Worm (Caenorhabditis elegans) whole organism, young adult: Measurements from ENCODE around the gene best-23.
A peak's percentile ranks its signal among the peaks of the same experiment; 100 is the strongest.

Experiments
- B0019.2 ChIP-seq: fragments of 200-800 bp; sonication (Bioruptor generic); conservative IDR thresholded peaks from 2 replicates; pipeline ENCODE4 v1.3.6; 2022; ENCODE audit warnings: missing genetic modification reagents, missing genetic modification characterization, missing compliant biosample characterization
- B0035.1 ChIP-seq: sonication (generic microtip); optimal IDR thresholded peaks from 2 replicates; lab custom pipeline; 2016; ENCODE audit warnings: missing genetic modification characterization, mild to moderate bottlenecking, missing compliant biosample characterization, missing genotype, missing genetic modification reagents
- B0261.1 ChIP-seq: sonication (generic microtip); optimal IDR thresholded peaks from 2 replicates; lab custom pipeline; 2016; ENCODE audit warnings: mild to moderate bottlenecking, missing genetic modification characterization, moderate library complexity, missing compliant biosample characterization
- F39B2.1 ChIP-seq: fragments of 200-800 bp; sonication (Bioruptor generic); IDR thresholded peaks from 2 replicates; pipeline ENCODE4 v1.3.6; 2022; ENCODE audit warnings: missing genetic modification reagents, missing genetic modification characterization, missing compliant biosample characterization
- F49E8.2 ChIP-seq: sonication (generic microtip); optimal IDR thresholded peaks from 3 replicates; lab custom pipeline; 2017; ENCODE audit warnings: missing genetic modification characterization, mild to moderate bottlenecking, missing compliant biosample characterization, antibody characterized with exemption, moderate library complexity; ENCODE audit not compliant: insufficient read depth
- T07F8.4 ChIP-seq: sonication (generic microtip); optimal IDR thresholded peaks from 2 replicates; lab custom pipeline; 2016; ENCODE audit warnings: mild to moderate bottlenecking, missing genetic modification characterization, moderate library complexity, missing compliant biosample characterization
- T26A5.8 ChIP-seq: sonication (generic microtip); optimal IDR thresholded peaks from 2 replicates; lab custom pipeline; 2016; ENCODE audit warnings: missing genetic modification characterization, missing compliant biosample characterization
- ama-1 ChIP-seq, 3 experiments: fragments of 150-350 bp in 1 of 3; sonication (generic microtip) in 2 of 3; optimal IDR thresholded peaks; 2 replicates each; lab custom pipeline; 2014 to 2018; ENCODE audit warnings: missing biosample characterization in 2 of 3, missing genetic modification characterization in 2 of 3, missing genetic modification reagents in 2 of 3
- aptf-2 ChIP-seq: fragments of 200-800 bp; sonication (Bioruptor generic); conservative IDR thresholded peaks from 2 replicates; pipeline ENCODE4 v1.3.6; 2022; ENCODE audit warnings: missing genetic modification reagents, missing genetic modification characterization, missing compliant biosample characterization
- attf-5 ChIP-seq: fragments of 200-800 bp; sonication (Bioruptor generic); optimal IDR thresholded peaks from 2 replicates; lab custom pipeline; 2018; ENCODE audit warnings: mild to moderate bottlenecking, missing genetic modification characterization, missing compliant biosample characterization
- bed-2 ChIP-seq: fragments of 200-800 bp; sonication (Bioruptor generic); IDR thresholded peaks from 2 replicates; pipeline ENCODE4 v1.3.6; 2022; ENCODE audit warnings: missing genetic modification reagents, missing genetic modification characterization, missing compliant biosample characterization
- cebp-1 ChIP-seq, 2 experiments: fragments of 200-800 bp in 1 of 2; sonication (Bioruptor generic) in 1 of 2; sonication (generic microtip) in 1 of 2; IDR thresholded peaks in 1 of 2; optimal IDR thresholded peaks in 1 of 2; 2 replicates each; pipeline versions ENCODE4 v1.3.6 to Lab custom; 2017 to 2022; ENCODE audit warnings: missing compliant biosample characterization in 2 of 2, missing genetic modification characterization in 2 of 2, mild to moderate bottlenecking in 1 of 2, missing genetic modification reagents in 1 of 2, moderate library complexity in 1 of 2
- dpff-1 ChIP-seq: sonication (generic microtip); optimal IDR thresholded peaks from 2 replicates; lab custom pipeline; 2017; ENCODE audit warnings: mild to moderate bottlenecking, missing genetic modification characterization, missing compliant biosample characterization
- egl-18 ChIP-seq: fragments of 200-800 bp; sonication (Bioruptor generic); IDR thresholded peaks from 2 replicates; pipeline ENCODE4 v1.3.6; 2022; ENCODE audit warnings: missing genetic modification reagents, missing genetic modification characterization, missing compliant biosample characterization
- egl-44 ChIP-seq: fragments of 200-800 bp; sonication (Bioruptor generic); IDR thresholded peaks from 2 replicates; pipeline ENCODE4 v1.3.6; 2022; ENCODE audit warnings: missing genetic modification reagents, missing genetic modification characterization, missing compliant biosample characterization
- ets-4 ChIP-seq: fragments of 200-800 bp; sonication (Bioruptor generic); optimal IDR thresholded peaks from 2 replicates; lab custom pipeline; 2018; ENCODE audit warnings: mild to moderate bottlenecking, missing genetic modification characterization, missing compliant biosample characterization
- gei-17 ChIP-seq: fragments of 200-800 bp; sonication (Bioruptor generic); optimal IDR thresholded peaks from 2 replicates; lab custom pipeline; 2018; ENCODE audit warnings: mild to moderate bottlenecking, missing genetic modification characterization, missing compliant biosample characterization
- hmg-1.2 ChIP-seq: fragments of 200-800 bp; sonication (Bioruptor generic); IDR thresholded peaks from 2 replicates; pipeline ENCODE4 v1.3.6; 2022; ENCODE audit warnings: missing genetic modification reagents, missing genetic modification characterization, missing compliant biosample characterization
- lag-1 ChIP-seq: fragments of 200-800 bp; sonication (Bioruptor generic); IDR thresholded peaks from 2 replicates; pipeline ENCODE4 v1.3.6; 2022; ENCODE audit warnings: missing genetic modification reagents, missing genetic modification characterization, missing compliant biosample characterization
- let-526 ChIP-seq: fragments of 200-800 bp; sonication (Bioruptor generic); IDR thresholded peaks from 2 replicates; pipeline ENCODE4 v1.3.6; 2022; ENCODE audit warnings: missing genetic modification reagents, missing genetic modification characterization, missing compliant biosample characterization
- let-607 ChIP-seq, 2 experiments: fragments of 200-800 bp in 1 of 2; sonication (Bioruptor generic) in 1 of 2; sonication (generic microtip) in 1 of 2; optimal IDR thresholded peaks; 2 replicates each; lab custom pipeline; 2016 to 2018; ENCODE audit warnings: mild to moderate bottlenecking in 2 of 2, missing compliant biosample characterization in 2 of 2, missing genetic modification characterization in 2 of 2, moderate library complexity in 2 of 2, missing genotype in 1 of 2
- lin-35 ChIP-seq, 3 experiments: fragments of 150-350 bp in 2 of 3; sonication (generic microtip) in 1 of 3; optimal IDR thresholded peaks; 2 replicates each; lab custom pipeline; 2014 to 2018; ENCODE audit warnings: missing biosample characterization in 3 of 3, missing genetic modification characterization in 3 of 3, missing genetic modification reagents in 3 of 3
- lin-40 ChIP-seq: sonication (generic microtip); optimal IDR thresholded peaks from 2 replicates; lab custom pipeline; 2016; ENCODE audit warnings: missing genetic modification characterization, mild to moderate bottlenecking, missing compliant biosample characterization, missing genotype, missing genetic modification reagents
- lin-54 ChIP-seq: fragments of 200-800 bp; sonication (Bioruptor generic); optimal IDR thresholded peaks from 2 replicates; lab custom pipeline; 2018; ENCODE audit warnings: mild to moderate bottlenecking, missing genetic modification characterization, missing compliant biosample characterization
- madf-6 ChIP-seq: fragments of 200-800 bp; sonication (Bioruptor generic); IDR thresholded peaks from 2 replicates; pipeline ENCODE4 v1.3.6; 2022; ENCODE audit warnings: missing genetic modification reagents, missing genetic modification characterization, missing compliant biosample characterization
- mcd-1 ChIP-seq: fragments of 200-800 bp; sonication (Bioruptor generic); IDR thresholded peaks from 2 replicates; pipeline ENCODE4 v1.3.6; 2022; ENCODE audit warnings: missing genetic modification reagents, missing genetic modification characterization, missing compliant biosample characterization
- nfyb-1 ChIP-seq: fragments of 200-800 bp; sonication (Bioruptor generic); IDR thresholded peaks from 2 replicates; pipeline ENCODE4 v1.3.6; 2022; ENCODE audit warnings: missing genetic modification reagents, missing genetic modification characterization, missing compliant biosample characterization
- nhr-80 ChIP-seq: sonication (generic microtip); optimal IDR thresholded peaks from 2 replicates; lab custom pipeline; 2016; ENCODE audit warnings: missing genetic modification characterization, missing compliant biosample characterization
- pha-4 ChIP-seq: fragments of 150-350 bp; sonication (generic microtip); optimal IDR thresholded peaks from 2 replicates; lab custom pipeline; 2014; ENCODE audit warnings: missing biosample characterization, missing genetic modification reagents, missing genetic modification characterization
- repo-1 ChIP-seq: sonication (generic microtip); optimal IDR thresholded peaks from 2 replicates; lab custom pipeline; 2017; ENCODE audit warnings: mild to moderate bottlenecking, missing genetic modification characterization, missing compliant biosample characterization
- sdz-38 ChIP-seq: sonication (generic microtip); optimal IDR thresholded peaks from 2 replicates; lab custom pipeline; 2016; ENCODE audit warnings: missing genotype, missing genetic modification characterization, missing compliant biosample characterization
- sea-2 ChIP-seq: fragments of 200-800 bp; sonication (Bioruptor generic); IDR thresholded peaks from 2 replicates; pipeline ENCODE4 v1.3.6; 2022; ENCODE audit warnings: missing genetic modification characterization, missing compliant biosample characterization
- snpc-4 ChIP-seq, 5 experiments: fragments of 150-350 bp in 1 of 5; sonication (generic microtip) in 4 of 5; optimal IDR thresholded peaks; 2 replicates each; lab custom pipeline; 2014 to 2018; ENCODE audit warnings: missing genetic modification characterization in 5 of 5, missing biosample characterization in 3 of 5, antibody characterized with exemption in 2 of 5, mild to moderate bottlenecking in 2 of 5, missing compliant biosample characterization in 2 of 5, missing genotype in 2 of 5, moderate library complexity in 2 of 5, missing genetic modification reagents in 1 of 5
- tlf-1 ChIP-seq: fragments of 200-800 bp; sonication (Bioruptor generic); optimal IDR thresholded peaks from 2 replicates; lab custom pipeline; 2018; ENCODE audit warnings: mild to moderate bottlenecking, missing genetic modification characterization, missing compliant biosample characterization
- unc-130 ChIP-seq: sonication (generic microtip); optimal IDR thresholded peaks from 2 replicates; lab custom pipeline; 2016; ENCODE audit warnings: missing genetic modification reagents, missing genetic modification characterization, missing compliant biosample characterization
- xnd-1 ChIP-seq: sonication (generic microtip); optimal IDR thresholded peaks from 2 replicates; lab custom pipeline; 2016; ENCODE audit warnings: missing genotype, missing genetic modification reagents, missing genetic modification characterization, missing compliant biosample characterization
- zfh-2 ChIP-seq: fragments of 200-800 bp; sonication (Bioruptor generic); conservative IDR thresholded peaks from 2 replicates; pipeline ENCODE4 v1.3.6; 2022; ENCODE audit warnings: missing genetic modification reagents, missing genetic modification characterization, missing compliant biosample characterization
- zim-3 ChIP-seq: sonication (generic microtip); optimal IDR thresholded peaks from 2 replicates; lab custom pipeline; 2017; ENCODE audit warnings: mild to moderate bottlenecking, missing genetic modification characterization, moderate library complexity, missing compliant biosample characterization
- ztf-28 ChIP-seq: fragments of 200-800 bp; sonication (Bioruptor generic); IDR thresholded peaks from 2 replicates; pipeline ENCODE4 v1.3.6; 2022; ENCODE audit warnings: missing genetic modification reagents, missing genetic modification characterization, missing compliant biosample characterization
- ztf-3 ChIP-seq: fragments of 200-800 bp; sonication (Bioruptor generic); optimal IDR thresholded peaks from 2 replicates; lab custom pipeline; 2018; ENCODE audit warnings: mild to moderate bottlenecking, missing genetic modification characterization, missing compliant biosample characterization

best-23 gene

ce11 chrII:7891869-7892615 lies 15.3 kb downstream of the best-23 start (continued):
- no peak for TF ChIP-seq B0019.2 (GFP tag; lab: Robert Waterston, UW)
- no peak for TF ChIP-seq repo-1 (tag; lab: Kevin White, UChicago)
- TF ChIP-seq T26A5.8 (tag; lab: Kevin White, UChicago), result no peak
- no peak; the same call in 1 of the 2 replicates for TF ChIP-seq zfh-2
- no peak for TF ChIP-seq ztf-28 (GFP tag; lab: Robert Waterston, UW)
- no peak for TF ChIP-seq mcd-1 (GFP tag; lab: Robert Waterston, UW)
- TF ChIP-seq let-526 (GFP tag; lab: Robert Waterston, UW), result no peak
- TF ChIP-seq madf-6, result no peak
- no peak for TF ChIP-seq attf-5
- TF ChIP-seq ztf-3, result no peak
- no peak for TF ChIP-seq lin-54 (GFP tag; lab: Kevin White, UChicago)
- no peak for TF ChIP-seq B0261.1 (tag; lab: Kevin White, UChicago)
- no peak for TF ChIP-seq F39B2.1 (GFP tag; lab: Robert Waterston, UW)
- TF ChIP-seq hmg-1.2 (GFP tag; lab: Robert Waterston, UW), result peak; percentile 48; the same call in 1 of the 2 replicates
- TF ChIP-seq sea-2, result no peak
- no peak for TF ChIP-seq ets-4 (GFP tag; lab: Kevin White, UChicago)
- TF ChIP-seq zim-3 (tag; lab: Kevin White, UChicago), result no peak
- TF ChIP-seq egl-18, result no peak
- peak; percentile 62 for TF ChIP-seq nhr-80 (tag; lab: Kevin White, UChicago)
- TF ChIP-seq cebp-1 (GFP tag; IDR thresholded peaks at IDR 0.05; lab: Robert Waterston, UW), result no peak
- peak; percentile 33 for TF ChIP-seq cebp-1 (tag; optimal IDR thresholded peaks at IDR 0.05; lab: Kevin White, UChicago)
- TF ChIP-seq B0035.1 (tag; lab: Kevin White, UChicago), result no peak
- no peak for TF ChIP-seq ama-1 (optimal IDR thresholded peaks at IDR 0.05; lab: Kevin White, UChicago)
- no peak for TF ChIP-seq ama-1 (GFP tag; optimal IDR thresholded peaks at IDR 0.05; lab: Kevin White, UChicago)
- no peak for TF ChIP-seq lin-40 (tag; lab: Kevin White, UChicago)
- TF ChIP-seq F49E8.2 (tag; lab: Kevin White, UChicago), result no peak
- no peak for TF ChIP-seq bed-2 (GFP tag; lab: Robert Waterston, UW)
- TF ChIP-seq xnd-1 (tag; lab: Kevin White, UChicago), result no peak

- peak; percentile 49 for TF ChIP-seq nhr-80 (tag; lab: Kevin White, UChicago)
- no peak for TF ChIP-seq ztf-3
Measured at ce11 chrII:7889321-7889720, 18.1 kb downstream of the best-23 start.

- TF ChIP-seq pha-4 (tag; lab: Kevin White, UChicago) (peak; percentile 59), egl-44 (GFP tag; lab: Robert Waterston, UW) (no peak), cebp-1 (GFP tag; IDR thresholded peaks at IDR 0.05; lab: Robert Waterston, UW) (no peak), cebp-1 (tag; optimal IDR thresholded peaks at IDR 0.05; lab: Kevin White, UChicago) (peak; percentile 12)
Measured at ce11 chrII:7888759-7889158, 18.6 kb downstream of the best-23 start.

- TF ChIP-seq egl-44 (GFP tag; lab: Robert Waterston, UW) (no peak), T07F8.4 (tag; lab: Kevin White, UChicago) (no peak), let-607 (tag; optimal IDR thresholded peaks at IDR 0.05; lab: Kevin White, UChicago) (no peak), aptf-2 (GFP tag; lab: Robert Waterston, UW) (no peak), gei-17 (GFP tag; lab: Kevin White, UChicago) (no peak), nfyb-1 (peak; percentile 41; the same call in 1 of the 2 replicates), snpc-4 (GFP tag; optimal IDR thresholded peaks at IDR 0.05; lab: Kevin White, UChicago) (no peak), snpc-4 (tag; optimal IDR thresholded peaks at IDR 0.05; lab: Kevin White, UChicago) (no peak), cebp-1 (GFP tag; IDR thresholded peaks at IDR 0.05; lab: Robert Waterston, UW) (peak; percentile 88), cebp-1 (tag; optimal IDR thresholded peaks at IDR 0.05; lab: Kevin White, UChicago) (peak; percentile 96), unc-130 (GFP tag; lab: Kevin White, UChicago) (no peak), lin-35 (GFP tag; optimal IDR thresholded peaks at IDR 0.05; lab: Kevin White, UChicago) (peak in 1 of 3 experiments; percentile 10), sdz-38 (tag; lab: Kevin White, UChicago) (no peak), dpff-1 (tag; lab: Kevin White, UChicago) (no peak), nhr-80 (tag; lab: Kevin White, UChicago) (no peak), ets-4 (GFP tag; lab: Kevin White, UChicago) (no peak), tlf-1 (GFP tag; lab: Kevin White, UChicago) (no peak), lag-1 (GFP tag; lab: Robert Waterston, UW) (no peak)
Measured at ce11 chrII:7887295-7887694, 20.1 kb downstream of the best-23 start.
